Worm (Caenorhabditis elegans): ENCODE measurements around the gene sdz-18.

- TF ChIP-seq ztf-11 (tag; optimal IDR thresholded peaks at IDR 0.05) (no peak), flh-1 (GFP tag; optimal IDR thresholded peaks at IDR 0.05) (no peak), lin-13 (tag; optimal IDR thresholded peaks at IDR 0.05) (no peak), elt-3 (tag; optimal IDR thresholded peaks at IDR 0.05) (no peak), snpc-4 (tag; optimal IDR thresholded peaks at IDR 0.05) (no peak), pha-4 (tag; optimal IDR thresholded peaks at IDR 0.05) (no peak), nhr-76 (tag; optimal IDR thresholded peaks at IDR 0.05) (no peak), unc-39 (tag; optimal IDR thresholded peaks at IDR 0.05) (no peak), ces-1 (GFP tag; optimal IDR thresholded peaks at IDR 0.05) (no peak), mep-1 (tag; optimal IDR thresholded peaks at IDR 0.05) (no peak), blmp-1 (tag; optimal IDR thresholded peaks at IDR 0.05) (no peak), nhr-28 (tag; optimal IDR thresholded peaks at IDR 0.05) (no peak), sem-2 (GFP tag; optimal IDR thresholded peaks at IDR 0.05) (no peak)
Measured at ce11 chrII:1741248-1741647, 35.0 kb upstream of the sdz-18 start, which contains the start of gene K07G6.1.
